Worm (Caenorhabditis elegans): ENCODE data around the gene clhm-1.
A peak's percentile ranks its signal among the peaks of the same experiment; 100 is the strongest.

The clhm-1 gene

DNA sequence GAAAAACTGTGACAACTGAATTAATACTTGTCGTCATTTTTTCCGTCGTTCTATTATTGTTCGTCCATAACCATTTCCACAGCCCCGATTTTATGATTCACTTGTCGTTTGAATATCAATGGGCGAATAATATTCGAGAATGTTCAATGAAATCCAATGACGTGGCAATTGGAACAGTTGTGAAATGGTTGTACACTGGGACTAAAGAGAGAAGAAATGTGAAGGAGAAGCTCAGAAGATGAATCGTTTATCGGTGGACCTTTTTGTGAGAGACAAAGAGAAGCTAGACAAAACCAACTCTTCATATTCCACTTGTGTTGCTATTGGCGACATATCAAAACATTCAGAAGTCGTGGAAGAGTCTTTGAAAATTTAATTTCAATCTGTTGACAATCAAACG lies at the start of gene clhm-1:
TSS of gene clhm-1 (minus strand) at position 207 of the 400 bp plus-strand sequence.
- TF ChIP-seq ZK185.1 (tag; optimal IDR thresholded peaks at IDR 0.05; ENCODE audit: poor library complexity, severe bottlenecking) (no peak), somi-1 (GFP tag; optimal IDR thresholded peaks at IDR 0.05) (no peak), ztf-3 (GFP tag; optimal IDR thresholded peaks at IDR 0.05) (no peak), nfya-2 (GFP tag; IDR thresholded peaks at IDR 0.05) (no peak), aptf-3 (GFP tag; IDR thresholded peaks at IDR 0.05) (no peak), lin-54 (GFP tag; optimal IDR thresholded peaks at IDR 0.05) (no peak)

DNA sequence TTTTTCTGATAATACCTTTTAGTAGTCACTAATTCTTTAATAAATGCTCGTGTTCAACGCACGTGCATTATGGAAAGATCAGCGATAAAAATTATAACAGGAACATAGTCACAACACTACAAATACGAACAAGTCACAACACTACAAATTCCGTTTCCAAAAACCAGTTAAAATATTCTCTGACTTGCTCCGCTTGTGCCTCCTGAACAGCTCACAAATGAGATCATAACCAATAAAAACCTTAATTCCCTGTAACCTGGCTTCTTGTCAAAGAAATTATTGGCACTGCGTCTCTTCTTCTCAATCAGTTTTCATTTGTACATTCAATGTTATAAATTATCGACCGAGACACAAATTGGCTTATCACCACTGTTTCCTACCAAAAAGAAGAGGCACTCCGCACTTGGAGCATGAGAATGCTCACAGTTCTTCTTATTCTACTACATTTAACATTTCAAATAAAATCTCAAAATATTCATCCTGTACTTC lies 48.6 kb upstream of the clhm-1 start, which contains the start of gene B0252.1:
TSS of gene B0252.1 (plus strand) at position 318 of the 489 bp plus-strand sequence.
- TF ChIP-seq ZK185.1 (tag; optimal IDR thresholded peaks at IDR 0.05; ENCODE audit: poor library complexity, severe bottlenecking), result no peak
- peak; percentile 77 for TF ChIP-seq nhr-80 (tag; optimal IDR thresholded peaks at IDR 0.05)

- no peak for TF ChIP-seq pha-4 (tag; optimal IDR thresholded peaks at IDR 0.05)
Observed at ce11 chrII:6918862-6919261, 48.1 kb upstream of the clhm-1 start, which contains the start of gene B0252.5. TSS of gene B0252.5 (minus strand) at chrII:6918878.

DNA sequence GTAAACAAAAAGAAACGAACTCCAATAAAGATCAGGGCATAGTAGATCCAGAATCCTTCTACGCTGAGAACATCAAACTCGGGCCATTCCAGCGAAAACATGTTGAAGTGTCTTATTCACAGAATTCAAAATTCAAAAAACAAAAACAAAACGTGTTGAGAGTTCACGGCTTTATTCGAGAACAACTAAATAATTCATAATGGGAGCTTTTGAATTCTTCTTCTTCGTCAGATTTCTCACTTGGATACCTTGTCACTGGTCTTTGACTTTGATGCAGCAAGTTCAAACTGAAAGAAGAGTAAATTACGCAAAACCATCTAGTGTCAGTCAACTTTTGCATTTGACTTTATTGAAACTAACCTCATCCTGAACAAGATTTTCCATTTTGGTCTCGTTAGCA lies 46.9 kb upstream of the clhm-1 start, which contains the start of gene B0252.11:
TSS of gene B0252.11 (minus strand) at position 101 of the 400 bp plus-strand sequence.
- TF ChIP-seq dox-1 (GFP tag; IDR thresholded peaks at IDR 0.05) (no peak), ztf-3 (GFP tag; optimal IDR thresholded peaks at IDR 0.05) (no peak), egrh-3 (GFP tag; IDR thresholded peaks at IDR 0.05) (no peak), ztf-26 (tag; optimal IDR thresholded peaks at IDR 0.05) (no peak), rec-8 (tag; optimal IDR thresholded peaks at IDR 0.05) (no peak), pbrm-1 (GFP tag; IDR thresholded peaks at IDR 0.05) (no peak), xnd-1 (tag; optimal IDR thresholded peaks at IDR 0.05) (no peak), die-1 (tag; optimal IDR thresholded peaks at IDR 0.05) (no peak), mes-4 (tag; optimal IDR thresholded peaks at IDR 0.05) (no peak), mel-28 (tag; optimal IDR thresholded peaks at IDR 0.05; ENCODE audit: borderline replicate concordance) (no peak), C06A6.2 (GFP tag; conservative IDR thresholded peaks at IDR 0.05) (no peak), chd-7 (tag; optimal IDR thresholded peaks at IDR 0.05) (no peak), unc-130 (GFP tag; optimal IDR thresholded peaks at IDR 0.05) (no peak), nhr-90 (tag; optimal IDR thresholded peaks at IDR 0.05) (no peak), zfh-2 (GFP tag; conservative IDR thresholded peaks at IDR 0.05) (no peak), B0261.1 (tag; optimal IDR thresholded peaks at IDR 0.05) (no peak), fkh-3 (tag; optimal IDR thresholded peaks at IDR 0.05) (no peak), cebp-2 (GFP tag; IDR thresholded peaks at IDR 0.05) (no peak), nhr-80 (tag; optimal IDR thresholded peaks at IDR 0.05) (no peak), K12H6.12 (tag; optimal IDR thresholded peaks at IDR 0.05) (no peak)

DNA sequence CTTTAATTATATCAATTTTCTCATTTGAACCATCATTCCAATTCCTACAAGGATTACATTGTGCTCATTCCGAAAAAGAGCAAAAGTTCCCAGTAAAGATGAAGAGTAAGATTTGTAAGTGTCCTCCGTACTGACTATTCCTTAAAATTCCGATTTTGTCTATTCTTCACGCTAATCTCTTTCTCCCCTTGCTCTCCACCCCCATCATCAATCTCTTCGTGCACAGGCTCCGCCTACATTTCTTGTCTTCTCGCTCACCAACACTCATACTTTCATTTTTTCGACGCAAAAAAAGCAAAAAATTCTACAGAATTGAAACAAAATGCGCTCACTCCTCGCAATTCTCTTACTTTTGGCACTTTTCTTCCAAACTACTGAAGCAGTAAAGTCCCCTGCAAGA lies 45.1 kb upstream of the clhm-1 start, which contains the start of gene B0252.8:
TSS of gene B0252.8 (plus strand) at position 292 of the 400 bp plus-strand sequence.
- TF ChIP-seq madf-8 (GFP tag; conservative IDR thresholded peaks at IDR 0.05), result no peak
- no peak for TF ChIP-seq nhr-90 (tag; optimal IDR thresholded peaks at IDR 0.05)
- no peak for TF ChIP-seq Y53F4B.3 (GFP tag; IDR thresholded peaks at IDR 0.05)
- TF ChIP-seq die-1 (tag; optimal IDR thresholded peaks at IDR 0.05), result no peak
- no peak for TF ChIP-seq zfh-2 (GFP tag; conservative IDR thresholded peaks at IDR 0.05)
- TF ChIP-seq ceh-40 (GFP tag; IDR thresholded peaks at IDR 0.05), result no peak
- no peak for TF ChIP-seq C06A6.2 (GFP tag; conservative IDR thresholded peaks at IDR 0.05)
- TF ChIP-seq egrh-3 (GFP tag; IDR thresholded peaks at IDR 0.05), result no peak
- TF ChIP-seq ccch-3 (GFP tag; optimal IDR thresholded peaks at IDR 0.05), result no peak
- no peak for TF ChIP-seq ztf-28 (GFP tag; IDR thresholded peaks at IDR 0.05)
